Fruit fly (Drosophila melanogaster): ENCODE data around the gene hng3.

DNA sequence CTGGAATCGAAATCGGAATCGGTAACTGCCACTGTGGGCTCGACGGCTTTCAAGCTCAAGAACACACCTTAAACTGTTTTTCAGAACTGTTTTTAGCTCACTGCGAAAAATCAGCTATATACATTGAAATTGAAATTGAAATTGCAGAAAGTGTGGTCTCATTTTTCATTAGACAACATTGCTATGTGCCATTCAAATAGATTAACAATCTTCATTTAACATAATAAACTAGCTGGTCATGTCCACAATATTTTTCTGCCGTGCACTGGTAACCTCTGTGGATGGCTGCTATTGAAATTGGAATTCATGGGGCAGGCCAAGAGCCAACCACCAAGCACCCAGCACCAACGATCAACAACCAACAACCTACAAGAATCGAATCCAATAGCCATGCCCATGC is 19.3 kb downstream of the hng3 start:
- no peak for TF ChIP-seq Myc (optimal IDR thresholded peaks at IDR 0.05)
- no peak for TF ChIP-seq psq (optimal IDR thresholded peaks at IDR 0.05)
- no peak for TF ChIP-seq ttk (optimal IDR thresholded peaks at IDR 0.05)
- no peak for TF ChIP-seq Sin3A (optimal IDR thresholded peaks at IDR 0.05)

Data from Kc167 (cell line).